Worm (Caenorhabditis elegans): Measurements from ENCODE around the gene pos-1.
A peak's percentile ranks its signal among the peaks of the same experiment; 100 is the strongest.

Gene pos-1

ce11 chrV:8402392-8402791 lies 11.5 kb upstream of the pos-1 start, which contains the start of gene F52E1.9:
TSS of gene F52E1.9 (minus strand) at chrV:8402669.
- TF ChIP-seq hsf-1 (GFP tag; IDR thresholded peaks at IDR 0.05) (no peak), madf-3 (GFP tag; IDR thresholded peaks at IDR 0.05) (no peak), mcd-1 (GFP tag; IDR thresholded peaks at IDR 0.05) (no peak), nhr-80 (tag; optimal IDR thresholded peaks at IDR 0.05) (peak; percentile 83), atf-7 (tag; optimal IDR thresholded peaks at IDR 0.05) (peak; percentile 14)

DNA sequence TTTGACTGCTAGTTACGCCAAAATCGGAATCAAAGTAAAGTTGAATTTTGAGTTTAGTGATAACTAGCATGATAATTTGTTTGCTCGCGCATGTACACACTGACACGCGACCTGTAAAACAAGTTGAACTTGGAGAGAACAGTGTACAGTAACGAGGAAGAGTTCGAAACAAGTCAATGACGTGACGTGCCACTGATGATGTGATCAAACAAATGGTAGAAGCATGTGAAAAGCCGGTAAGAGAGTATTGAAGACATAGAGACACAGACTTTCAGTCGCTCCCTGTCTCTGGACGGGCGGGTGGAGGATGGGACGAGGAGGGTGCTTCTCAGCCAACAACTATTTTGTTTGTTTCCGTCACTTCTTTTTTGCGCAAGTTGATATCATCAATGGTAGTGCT lies 10.7 kb upstream of the pos-1 start:
- TF ChIP-seq hmg-1.2 (GFP tag; IDR thresholded peaks at IDR 0.05): peak; percentile 45; the same call in 1 of the 2 replicates
- TF ChIP-seq lsy-27 (tag; optimal IDR thresholded peaks at IDR 0.05; ENCODE audit: borderline replicate concordance, insufficient read depth): no peak
- TF ChIP-seq nhr-80 (tag; optimal IDR thresholded peaks at IDR 0.05): peak; percentile 33
- no peak for TF ChIP-seq nfya-1 (tag; optimal IDR thresholded peaks at IDR 0.05; ENCODE audit: borderline replicate concordance, insufficient read depth)
- TF ChIP-seq Y79H2A.3 (GFP tag; conservative IDR thresholded peaks at IDR 0.05): no peak
- TF ChIP-seq B0035.1 (tag; optimal IDR thresholded peaks at IDR 0.05): no peak
- TF ChIP-seq F55B11.4 (tag; optimal IDR thresholded peaks at IDR 0.05; ENCODE audit: borderline replicate concordance, insufficient read depth): no peak

DNA sequence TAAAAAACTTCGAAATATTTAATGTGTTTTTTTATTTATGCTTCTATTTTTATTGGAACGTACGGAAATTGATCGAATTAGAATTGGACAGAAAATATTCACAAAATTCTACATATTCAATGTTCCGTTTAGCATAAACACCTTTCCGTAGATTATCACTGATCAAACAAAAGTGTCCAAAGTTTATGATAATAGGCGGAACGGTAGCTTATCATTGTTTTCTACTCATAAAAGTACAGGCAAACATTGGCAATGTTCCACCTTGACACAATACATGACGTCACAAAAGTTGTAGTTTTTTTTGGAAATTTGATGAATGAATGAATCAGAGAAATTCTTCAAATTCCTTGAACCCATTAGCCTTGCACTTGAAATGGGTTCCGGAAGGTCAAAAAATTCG lies 10.0 kb upstream of the pos-1 start:
- TF ChIP-seq lin-26 (GFP tag; IDR thresholded peaks at IDR 0.05) (no peak), pbrm-1 (GFP tag; IDR thresholded peaks at IDR 0.05) (no peak), F49E8.2 (tag; optimal IDR thresholded peaks at IDR 0.05; ENCODE audit: insufficient read depth) (no peak), bed-1 (GFP tag; IDR thresholded peaks at IDR 0.05) (no peak), dpff-1 (tag; optimal IDR thresholded peaks at IDR 0.05) (no peak), ceh-79 (tag; optimal IDR thresholded peaks at IDR 0.05) (no peak), F55B11.4 (tag; optimal IDR thresholded peaks at IDR 0.05; ENCODE audit: borderline replicate concordance, insufficient read depth) (no peak), ztf-26 (tag; optimal IDR thresholded peaks at IDR 0.05) (no peak), F57A8.1 (GFP tag; optimal IDR thresholded peaks at IDR 0.05) (no peak), ztf-3 (GFP tag; optimal IDR thresholded peaks at IDR 0.05) (no peak)

DNA sequence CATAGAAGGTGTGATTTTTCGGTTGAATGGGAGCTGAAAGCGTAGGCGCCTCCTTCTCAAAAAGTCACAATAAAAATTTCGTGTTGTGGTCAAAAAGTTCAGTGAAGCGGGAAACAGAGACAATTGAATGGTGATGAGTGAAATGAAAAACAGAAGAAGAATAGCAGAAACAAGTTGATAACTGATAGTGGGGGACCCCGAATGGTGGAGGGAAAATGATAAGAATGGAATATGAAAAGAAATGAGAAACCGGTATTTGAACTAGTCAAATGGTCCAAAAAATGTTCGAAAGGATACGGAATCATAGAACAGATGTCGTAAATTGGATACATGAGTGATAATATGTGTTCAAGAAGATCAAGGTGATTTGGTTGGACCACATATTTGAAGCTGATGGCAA lies 9.5 kb upstream of the pos-1 start:
- TF ChIP-seq F22D6.2 (tag; optimal IDR thresholded peaks at IDR 0.05): no peak
- TF ChIP-seq ets-4 (GFP tag; optimal IDR thresholded peaks at IDR 0.05): no peak
- TF ChIP-seq nfyb-1 (GFP tag; IDR thresholded peaks at IDR 0.05): no peak

ce11 chrV:8406155-8406554 lies 7.7 kb upstream of the pos-1 start:
- TF ChIP-seq ztf-25 (GFP tag; IDR thresholded peaks at IDR 0.05) (no peak), hsf-1 (GFP tag; IDR thresholded peaks at IDR 0.05) (no peak), Y67H2A.10 (GFP tag; conservative IDR thresholded peaks at IDR 0.05) (no peak), mcd-1 (GFP tag; IDR thresholded peaks at IDR 0.05) (no peak), efl-1 (GFP tag; optimal IDR thresholded peaks at IDR 0.05) (no peak), ceh-58 (GFP tag; IDR thresholded peaks at IDR 0.05) (no peak), lag-1 (GFP tag; IDR thresholded peaks at IDR 0.05) (no peak), ets-4 (GFP tag; optimal IDR thresholded peaks at IDR 0.05) (no peak), sdz-38 (tag; optimal IDR thresholded peaks at IDR 0.05) (no peak), ceh-100 (GFP tag; IDR thresholded peaks at IDR 0.05) (no peak)

- TF ChIP-seq ekl-4 (GFP tag; IDR thresholded peaks at IDR 0.05) (no peak), lin-40 (tag; optimal IDR thresholded peaks at IDR 0.05) (peak; percentile 2)
Measured at ce11 chrV:8406911-8407310, 7.0 kb upstream of the pos-1 start.

Measured in whole organism, young adult.